Worm (Caenorhabditis elegans) whole organism, L3 larva: ENCODE data around the gene C04A11.5.

Experiments
- R02D3.7 ChIP-seq: fragments of 150-350 bp; optimal IDR thresholded peaks from 2 replicates; lab custom pipeline; 2014; ENCODE audit warnings: missing biosample characterization, missing genetic modification characterization
- ceh-16 ChIP-seq: sonication (generic microtip); optimal IDR thresholded peaks from 2 replicates; lab custom pipeline; 2017; ENCODE audit warnings: missing biosample characterization, missing genetic modification characterization
- daf-12 ChIP-seq: fragments of 150-350 bp; optimal IDR thresholded peaks from 2 replicates; lab custom pipeline; 2014; ENCODE audit warnings: missing biosample characterization, missing genetic modification reagents, missing genetic modification characterization
- eor-1 ChIP-seq, 2 experiments: fragments of 150-350 bp; optimal IDR thresholded peaks; 2 replicates each; lab custom pipeline; 2014 to 2018; ENCODE audit warnings: missing biosample characterization in 2 of 2, missing genetic modification characterization in 2 of 2
- hmg-11 ChIP-seq: sonication (generic microtip); optimal IDR thresholded peaks from 2 replicates; lab custom pipeline; 2016; ENCODE audit warnings: missing genetic modification characterization, missing compliant biosample characterization
- nhr-12 ChIP-seq: fragments of 150-350 bp; optimal IDR thresholded peaks from 2 replicates; lab custom pipeline; 2014; ENCODE audit warnings: missing biosample characterization, missing genetic modification characterization
- nhr-28 ChIP-seq: fragments of 150-350 bp; optimal IDR thresholded peaks from 2 replicates; lab custom pipeline; 2014; ENCODE audit warnings: missing biosample characterization, missing genetic modification characterization

- TF ChIP-seq ceh-16 (tag; lab: Kevin White, UChicago) (no peak), nhr-28 (tag; lab: Kevin White, UChicago) (no peak), daf-12 (tag; lab: Kevin White, UChicago) (no peak), eor-1 (tag; optimal IDR thresholded peaks at IDR 0.05; lab: Kevin White, UChicago) (no peak), hmg-11 (tag; lab: Kevin White, UChicago) (no peak), R02D3.7 (tag; lab: Kevin White, UChicago) (no peak), nhr-12 (tag; lab: Kevin White, UChicago) (no peak)
Observed at ce11 chrX:13621628-13622027, 42.8 kb upstream of the C04A11.5 start, which contains the start of gene Y12A6A.1.
